Worm (Caenorhabditis elegans) whole organism, midembryonic: Measurements from ENCODE around the gene B0545.4.

Experiments used
- T22C8.4 ChIP-seq: fragments of 200-800 bp; sonication (Bioruptor generic); IDR thresholded peaks from 2 replicates; pipeline ENCODE4 v1.3.6; 2022; ENCODE audit warnings: missing genetic modification characterization, missing compliant biosample characterization
- ref-1 ChIP-seq: fragments of 200-800 bp; sonication (Bioruptor generic); conservative IDR thresholded peaks from 2 replicates; pipeline ENCODE4 v1.3.6; 2022; ENCODE audit warnings: missing genetic modification reagents, missing genetic modification characterization, missing compliant biosample characterization
- ztf-23 ChIP-seq: fragments of 200-800 bp; sonication (Bioruptor generic); IDR thresholded peaks from 2 replicates; pipeline ENCODE4 v1.3.6; 2022; ENCODE audit warnings: missing genetic modification reagents, missing genetic modification characterization, missing compliant biosample characterization

DNA sequence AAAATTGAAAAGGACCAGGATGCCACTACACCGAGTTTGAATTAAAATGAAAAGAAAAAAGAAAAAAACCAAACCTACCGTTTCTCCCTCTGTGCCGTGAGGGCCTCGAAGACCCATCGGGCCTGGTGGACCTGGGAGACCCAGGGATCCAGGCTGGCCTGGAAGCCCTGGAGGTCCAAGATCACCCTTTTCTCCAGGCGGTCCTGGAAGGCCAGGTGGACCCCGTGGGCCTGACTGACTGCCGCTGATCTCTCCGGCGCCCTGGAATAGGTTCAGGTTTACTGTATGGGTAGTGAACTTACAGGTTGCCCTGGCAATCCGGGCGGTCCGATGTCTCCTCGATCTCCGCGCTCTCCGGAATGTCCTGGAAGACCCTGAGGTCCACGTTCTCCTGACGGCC is 30.4 kb upstream of the B0545.4 start:
- no peak for TF ChIP-seq ztf-23 (GFP tag; lab: Robert Waterston, UW)
- no peak for TF ChIP-seq T22C8.4 (GFP tag; lab: Robert Waterston, UW)
- TF ChIP-seq ref-1 (GFP tag; lab: Robert Waterston, UW), result no peak
